Fruit fly (Drosophila melanogaster) whole organism, wandering third instar larva: ENCODE measurements around the gene GstT3.

Experiments
- Hr83 ChIP-seq: fragments of 200-300 bp; sonication (Bioruptor generic); optimal IDR thresholded peaks from 2 replicates; lab custom pipeline; 2016; ENCODE audit warnings: missing biosample characterization, mild to moderate bottlenecking, missing genetic modification characterization, moderate library complexity; ENCODE audit not compliant: poor library complexity, severe bottlenecking
- Sp1 ChIP-seq: fragments of 200-800 bp; sonication (Bioruptor generic); optimal IDR thresholded peaks from 3 replicates; lab custom pipeline; 2019; ENCODE audit warnings: missing biosample characterization, mild to moderate bottlenecking, missing genetic modification characterization, moderate library complexity
- ey ChIP-seq: fragments of 200-800 bp; sonication (Bioruptor generic); optimal IDR thresholded peaks from 2 replicates; lab custom pipeline; 2016; ENCODE audit warnings: missing biosample characterization, missing genetic modification characterization
- h ChIP-seq: fragments of 200-800 bp; sonication (Bioruptor generic); optimal IDR thresholded peaks from 3 replicates; lab custom pipeline; 2016; ENCODE audit warnings: missing biosample characterization, mild to moderate bottlenecking, missing genetic modification characterization
- pan ChIP-seq: fragments of >200 bp; optimal IDR thresholded peaks from 2 replicates; lab custom pipeline; 2017
- psq ChIP-seq: fragments of 200-800 bp; sonication (Bioruptor generic); optimal IDR thresholded peaks from 3 replicates; lab custom pipeline; 2017; ENCODE audit warnings: missing biosample characterization, mild to moderate bottlenecking, missing genetic modification characterization, moderate library complexity
- usp ChIP-seq: fragments of >200 bp; optimal IDR thresholded peaks from 2 replicates; lab custom pipeline; 2017; ENCODE audit warnings: missing biosample characterization, missing genetic modification characterization

- TF ChIP-seq psq (GFP tag; lab: Kevin White, UChicago) = no peak
- TF ChIP-seq Hr83 (GFP tag; lab: Kevin White, UChicago) = no peak
- TF ChIP-seq ey = no peak
- TF ChIP-seq pan (lab: Kevin White, UChicago) = no peak
- no peak for TF ChIP-seq usp (GFP tag; lab: Kevin White, UChicago)
- TF ChIP-seq h (GFP tag; lab: Kevin White, UChicago) = no peak
- no peak for TF ChIP-seq Sp1 (GFP tag; lab: Kevin White, UChicago)
Observed at dm6 chrX:20503504-20503829, 36.2 kb downstream of the GstT3 start.
